Fruit fly (Drosophila melanogaster) whole organism, embryonic: Measurements from ENCODE around the gene CG13380.

Source experiments
- Ada2b ChIP-seq: fragments of 200-800 bp; sonication (Bioruptor generic); IDR thresholded peaks from 2 replicates; pipeline ENCODE4 v1.3.6; 2022; ENCODE audit warnings: missing biosample characterization, missing genetic modification characterization
- Adf1 ChIP-seq: fragments of 200-800 bp; sonication (Bioruptor generic); IDR thresholded peaks from 2 replicates; pipeline ENCODE4 v1.3.6; 2022; ENCODE audit warnings: missing biosample characterization, missing genetic modification characterization
- CG10267 ChIP-seq: fragments of 200-800 bp; sonication (Bioruptor generic); optimal IDR thresholded peaks from 2 replicates; lab custom pipeline; 2018; ENCODE audit warnings: missing biosample characterization, mild to moderate bottlenecking, missing genetic modification characterization, moderate library complexity
- CG11504 ChIP-seq: fragments of 200-800 bp; sonication (Bioruptor generic); optimal IDR thresholded peaks from 3 replicates; lab custom pipeline; 2019; ENCODE audit warnings: missing biosample characterization, mild to moderate bottlenecking, missing genetic modification characterization, moderate library complexity
- CG12391 ChIP-seq: fragments of 200-800 bp; sonication (Bioruptor generic); optimal IDR thresholded peaks from 3 replicates; lab custom pipeline; 2018; ENCODE audit warnings: missing biosample characterization, mild to moderate bottlenecking, missing genetic modification characterization, moderate library complexity
- CG12942 ChIP-seq: fragments of 200-800 bp; sonication (Bioruptor generic); optimal IDR thresholded peaks from 3 replicates; lab custom pipeline; 2016; ENCODE audit warnings: missing biosample characterization, missing genetic modification characterization
- CG14050 ChIP-seq: fragments of 200-800 bp; sonication (Bioruptor generic); IDR thresholded peaks from 3 replicates; pipeline ENCODE4 v1.3.6; 2022; ENCODE audit warnings: missing biosample characterization, missing genetic modification characterization
- CG17385 ChIP-seq: fragments of 200-800 bp; sonication (Bioruptor generic); optimal IDR thresholded peaks from 3 replicates; lab custom pipeline; 2018; ENCODE audit warnings: missing biosample characterization, mild to moderate bottlenecking, missing genetic modification characterization
- CG17568 ChIP-seq: fragments of 200-800 bp; sonication (Bioruptor generic); optimal IDR thresholded peaks from 2 replicates; lab custom pipeline; 2018; ENCODE audit warnings: missing biosample characterization, mild to moderate bottlenecking, missing genetic modification characterization, moderate library complexity
- CG17612 ChIP-seq: fragments of 200-800 bp; sonication (Bioruptor generic); IDR thresholded peaks from 2 replicates; pipeline ENCODE4 v1.3.6; 2022; ENCODE audit warnings: missing biosample characterization, missing genetic modification characterization
- CG1832 ChIP-seq: fragments of 200-800 bp; sonication (Bioruptor generic); optimal IDR thresholded peaks from 2 replicates; lab custom pipeline; 2017; ENCODE audit warnings: missing biosample characterization, mild to moderate bottlenecking, missing genetic modification characterization, inconsistent platforms
- CG18764 ChIP-seq: fragments of 200-800 bp; sonication (Bioruptor generic); optimal IDR thresholded peaks from 3 replicates; lab custom pipeline; 2016; ENCODE audit warnings: missing biosample characterization, missing genetic modification characterization
- CG2199 ChIP-seq: fragments of 200-800 bp; sonication (Bioruptor generic); IDR thresholded peaks from 3 replicates; pipeline ENCODE4 v1.3.6; 2022; ENCODE audit warnings: missing biosample characterization, missing genetic modification characterization
- CG6272 ChIP-seq: fragments of 200-800 bp; sonication (Bioruptor generic); IDR thresholded peaks from 2 replicates; pipeline ENCODE4 v1.3.6; 2022; ENCODE audit warnings: missing biosample characterization, missing genetic modification characterization
- CG7357 ChIP-seq: fragments of 200-800 bp; sonication (Bioruptor generic); IDR thresholded peaks from 3 replicates; pipeline ENCODE4 v1.3.6; 2022; ENCODE audit warnings: missing biosample characterization, missing genetic modification characterization
- CG7372 ChIP-seq: fragments of 200-800 bp; sonication (Bioruptor generic); IDR thresholded peaks from 2 replicates; pipeline ENCODE4 v1.3.6; 2022; ENCODE audit warnings: missing biosample characterization, missing genetic modification characterization
- CG7786 ChIP-seq: fragments of 200-800 bp; sonication (Bioruptor generic); optimal IDR thresholded peaks from 2 replicates; lab custom pipeline; 2016; ENCODE audit warnings: missing biosample characterization, missing genetic modification characterization
- CG8388 ChIP-seq: fragments of 200-800 bp; sonication (Bioruptor generic); optimal IDR thresholded peaks from 2 replicates; lab custom pipeline; 2019; ENCODE audit warnings: missing biosample characterization, mild to moderate bottlenecking, missing genetic modification characterization, moderate library complexity
- CTCF ChIP-seq: fragments of 200-800 bp; sonication (Bioruptor generic); optimal IDR thresholded peaks from 2 replicates; lab custom pipeline; 2017; ENCODE audit warnings: missing biosample characterization, mild to moderate bottlenecking, missing genetic modification characterization, moderate library complexity
- D ChIP-seq, 2 experiments: fragments of 200-800 bp in 1 of 2; fragments of >200 bp in 1 of 2; sonication (Bioruptor generic) in 1 of 2; optimal IDR thresholded peaks; 2 replicates in 1 of 2; 3 replicates in 1 of 2; lab custom pipeline; 2017; ENCODE audit warnings: mild to moderate bottlenecking in 1 of 2, missing biosample characterization in 1 of 2, missing genetic modification characterization in 1 of 2, missing genetic modification reagents in 1 of 2
- Dfd ChIP-seq, 2 experiments: fragments of >200 bp; optimal IDR thresholded peaks; 2 replicates each; lab custom pipeline; 2017; ENCODE audit warnings: missing biosample characterization in 2 of 2, missing genetic modification characterization in 2 of 2
- Dip3 ChIP-seq: fragments of 200-800 bp; sonication (Bioruptor generic); optimal IDR thresholded peaks from 3 replicates; lab custom pipeline; 2016; ENCODE audit warnings: missing biosample characterization, missing genetic modification characterization
- Ets65A ChIP-seq: fragments of 200-800 bp; sonication (Bioruptor generic); peaks from one replicate; lab custom pipeline; 2016; ENCODE audit warnings: missing biosample characterization, missing genetic modification characterization
- Hey ChIP-seq: fragments of 200-800 bp; sonication (Bioruptor generic); optimal IDR thresholded peaks from 3 replicates; lab custom pipeline; 2018; ENCODE audit warnings: missing biosample characterization, mild to moderate bottlenecking, missing genetic modification characterization
- Lhr ChIP-seq: fragments of 200-800 bp; sonication (Bioruptor generic); optimal IDR thresholded peaks from 3 replicates; lab custom pipeline; 2017; ENCODE audit warnings: mild to moderate bottlenecking, missing biosample characterization, missing genetic modification reagents, missing genetic modification characterization
- Med ChIP-seq: fragments of 200-800 bp; sonication (Bioruptor generic); peaks from one replicate; lab custom pipeline; 2016; ENCODE audit warnings: missing biosample characterization, missing genetic modification characterization, mild to moderate bottlenecking, inconsistent platforms, moderate library complexity
- Nf-YA ChIP-seq: fragments of 200-800 bp; sonication (Bioruptor generic); IDR thresholded peaks from 2 replicates; pipeline ENCODE4 v1.3.6; 2022; ENCODE audit warnings: missing biosample characterization, missing genetic modification characterization
- al ChIP-seq: fragments of 200-800 bp; sonication (Bioruptor generic); IDR thresholded peaks from 2 replicates; pipeline ENCODE4 v1.3.6; 2022; ENCODE audit warnings: missing biosample characterization, missing genetic modification characterization
- amos ChIP-seq: fragments of 200-800 bp; sonication (Bioruptor generic); IDR thresholded peaks from 2 replicates; pipeline ENCODE4 v1.3.6; 2022; ENCODE audit warnings: missing biosample characterization, missing genetic modification characterization; ENCODE audit not compliant: partially characterized antibody
- ap ChIP-seq: fragments of 200-800 bp; sonication (Bioruptor generic); IDR thresholded peaks from 2 replicates; pipeline ENCODE4 v1.3.6; 2022; ENCODE audit warnings: missing biosample characterization, missing genetic modification characterization
- cas ChIP-seq: fragments of 200-800 bp; sonication (Bioruptor generic); IDR thresholded peaks from 2 replicates; pipeline ENCODE4 v1.3.6; 2022; ENCODE audit warnings: missing biosample characterization, missing genetic modification characterization
- crol ChIP-seq: fragments of 200-800 bp; sonication (Bioruptor generic); IDR thresholded peaks from 2 replicates; pipeline ENCODE4 v1.3.6; 2022; ENCODE audit warnings: missing biosample characterization, missing genetic modification characterization
- esg ChIP-seq: fragments of 200-800 bp; sonication (Bioruptor generic); conservative IDR thresholded peaks from 2 replicates; pipeline ENCODE4 v1.3.6; 2022; ENCODE audit warnings: missing biosample characterization, missing genetic modification characterization
- fu2 ChIP-seq: fragments of 200-800 bp; sonication (Bioruptor generic); optimal IDR thresholded peaks from 2 replicates; lab custom pipeline; 2016; ENCODE audit warnings: missing biosample characterization, missing genetic modification characterization
- gce ChIP-seq: fragments of 200-800 bp; sonication (Bioruptor generic); IDR thresholded peaks from 3 replicates; pipeline ENCODE4 v1.3.6; 2022; ENCODE audit warnings: missing biosample characterization, missing genetic modification characterization
- gcm ChIP-seq: fragments of 200-800 bp; sonication (Bioruptor generic); optimal IDR thresholded peaks from 2 replicates; lab custom pipeline; 2019; ENCODE audit warnings: missing biosample characterization, mild to moderate bottlenecking, missing genetic modification characterization, moderate library complexity
- jigr1 ChIP-seq: fragments of 200-800 bp; sonication (Bioruptor generic); IDR thresholded peaks from 3 replicates; pipeline ENCODE4 v1.3.6; 2022; ENCODE audit warnings: missing biosample characterization, missing genetic modification characterization
- mirr ChIP-seq: fragments of 200-800 bp; sonication (Bioruptor generic); optimal IDR thresholded peaks from 3 replicates; lab custom pipeline; 2018; ENCODE audit warnings: missing biosample characterization, mild to moderate bottlenecking, missing genetic modification characterization
- mld ChIP-seq: fragments of 200-800 bp; sonication (Bioruptor generic); IDR thresholded peaks from 3 replicates; pipeline ENCODE4 v1.3.6; 2022; ENCODE audit warnings: missing biosample characterization, missing genetic modification characterization; ENCODE audit not compliant: partially characterized antibody
- otp ChIP-seq: fragments of 200-800 bp; sonication (Bioruptor generic); IDR thresholded peaks from 3 replicates; pipeline ENCODE4, ENCODE4 v1.3.6; 2022; ENCODE audit warnings: missing biosample characterization, missing genetic modification characterization
- pita ChIP-seq: fragments of 200-800 bp; sonication (Bioruptor generic); optimal IDR thresholded peaks from 2 replicates; lab custom pipeline; 2017; ENCODE audit warnings: missing biosample characterization, mild to moderate bottlenecking, missing genetic modification characterization
- sc ChIP-seq, 3 experiments: fragments of >200 bp in 2 of 3; fragments of 200-800 bp in 1 of 3; sonication (Bioruptor generic) in 1 of 3; optimal IDR thresholded peaks; 2 replicates in 2 of 3; 3 replicates in 1 of 3; lab custom pipeline; 2017; ENCODE audit warnings: mild to moderate bottlenecking in 1 of 3, missing biosample characterization in 1 of 3, missing genetic modification characterization in 1 of 3, missing genetic modification reagents in 1 of 3
- sens ChIP-seq: fragments of 200-800 bp; sonication (Bioruptor generic); peaks from one replicate; lab custom pipeline; 2016; ENCODE audit warnings: missing biosample characterization, missing genetic modification characterization
- sens-2 ChIP-seq: fragments of 200-800 bp; sonication (Bioruptor generic); IDR thresholded peaks from 2 replicates; pipeline ENCODE4 v1.3.6; 2022; ENCODE audit warnings: missing biosample characterization, missing genetic modification characterization
- sima ChIP-seq: fragments of 200-800 bp; sonication (Bioruptor generic); optimal IDR thresholded peaks from 2 replicates; lab custom pipeline; 2016; ENCODE audit warnings: missing biosample characterization, missing genetic modification characterization
- sna ChIP-seq: fragments of 200-800 bp; sonication (Bioruptor generic); IDR thresholded peaks from 2 replicates; pipeline ENCODE4 v1.3.6; 2022; ENCODE audit warnings: missing biosample characterization, missing genetic modification characterization; ENCODE audit not compliant: partially characterized antibody
- twi ChIP-seq: fragments of 200-800 bp; optimal IDR thresholded peaks from 2 replicates; lab custom pipeline; 2019; ENCODE audit warnings: missing biosample characterization, mild to moderate bottlenecking, missing genetic modification characterization, moderate library complexity
- unpg ChIP-seq: fragments of 200-800 bp; sonication (Bioruptor generic); optimal IDR thresholded peaks from 3 replicates; lab custom pipeline; 2018; ENCODE audit warnings: missing biosample characterization, mild to moderate bottlenecking, missing genetic modification characterization, moderate library complexity
- zfh2 ChIP-seq: fragments of 200-800 bp; sonication (Bioruptor generic); optimal IDR thresholded peaks from 2 replicates; lab custom pipeline; 2016; ENCODE audit warnings: missing biosample characterization, missing genetic modification characterization

CG13380 gene

DNA sequence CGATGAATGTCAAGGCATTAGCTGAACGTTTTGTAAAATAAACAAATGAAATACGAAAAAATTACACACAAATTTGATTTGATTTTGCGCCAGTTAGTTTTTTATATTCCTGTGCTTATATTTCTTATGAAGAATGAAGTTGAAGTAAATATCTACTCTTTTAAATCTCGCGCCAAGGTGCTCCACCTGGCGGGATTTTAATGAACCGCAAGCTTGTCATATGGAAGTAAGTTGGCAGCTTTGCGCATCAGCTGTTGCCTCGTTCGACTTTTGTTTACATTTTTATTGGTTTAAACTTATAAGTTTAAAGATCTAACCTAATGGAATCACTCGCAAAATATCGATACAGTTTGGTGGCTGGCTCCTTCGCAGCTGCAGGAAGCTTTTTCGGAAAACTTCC, 49.4 kb upstream of the CG13380 start, which contains the start of gene CG42495 (continued):
- TF ChIP-seq Lhr (GFP tag; lab: Kevin White, UChicago) (peak; percentile 22), CG10267 (peak; percentile 15), CG14050 (no peak), amos (GFP tag; lab: Robert Waterston, UW) (peak; percentile 21; the same call in 1 of the 2 replicates)

DNA sequence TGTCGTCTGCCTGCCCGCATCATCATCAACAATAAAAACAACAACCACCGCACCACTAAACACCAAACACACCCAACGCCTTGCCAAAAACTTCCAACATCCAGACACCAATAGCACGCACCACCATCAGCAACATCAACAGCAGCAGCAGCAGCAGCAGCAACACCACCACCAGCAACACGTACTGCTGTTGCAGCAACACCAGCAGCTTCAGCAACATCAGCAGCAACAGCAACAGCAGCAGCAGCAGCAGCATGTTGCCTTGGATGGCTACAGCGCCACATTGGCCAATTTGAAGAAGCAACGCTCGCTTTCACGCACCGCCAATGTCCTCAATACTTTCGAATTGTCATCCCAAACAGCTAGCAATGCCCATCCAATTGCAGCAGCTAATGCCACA, 47.9 kb upstream of the CG13380 start:
- TF ChIP-seq Med (GFP tag; lab: Kevin White, UChicago) = peak; percentile 16
- no peak for TF ChIP-seq mirr (GFP tag; lab: Kevin White, UChicago)
- no peak for TF ChIP-seq unpg
- peak in 1 of 2 experiments; percentile 35 for TF ChIP-seq Dfd (GFP tag; optimal IDR thresholded peaks at IDR 0.05; lab: Kevin White, UChicago)
- 0 out of 3 replicates have a peak, but pooled peaks have one; percentile 38 for TF ChIP-seq CG2199 (GFP tag; lab: Robert Waterston, UW)
- peak; percentile 7 for TF ChIP-seq CTCF (GFP tag; lab: Kevin White, UChicago)
- 0 out of 2 replicates have a peak, but pooled peaks have one; percentile 18 for TF ChIP-seq sna (GFP tag; lab: Robert Waterston, UW)
- no peak for TF ChIP-seq cas (GFP tag; lab: Robert Waterston, UW)
- no peak for TF ChIP-seq CG12942
- TF ChIP-seq CG11504 (tag; lab: Kevin White, UChicago) = peak; percentile 99
- TF ChIP-seq otp (GFP tag; lab: Robert Waterston, UW) = no peak
- no peak for TF ChIP-seq twi
- TF ChIP-seq gcm (GFP tag; lab: Kevin White, UChicago) = peak; percentile 54
- peak; percentile 17; the same call in 1 of the 2 replicates for TF ChIP-seq Adf1 (GFP tag; lab: Robert Waterston, UW)
- TF ChIP-seq CG8388 (GFP tag; lab: Kevin White, UChicago) = no peak

DNA sequence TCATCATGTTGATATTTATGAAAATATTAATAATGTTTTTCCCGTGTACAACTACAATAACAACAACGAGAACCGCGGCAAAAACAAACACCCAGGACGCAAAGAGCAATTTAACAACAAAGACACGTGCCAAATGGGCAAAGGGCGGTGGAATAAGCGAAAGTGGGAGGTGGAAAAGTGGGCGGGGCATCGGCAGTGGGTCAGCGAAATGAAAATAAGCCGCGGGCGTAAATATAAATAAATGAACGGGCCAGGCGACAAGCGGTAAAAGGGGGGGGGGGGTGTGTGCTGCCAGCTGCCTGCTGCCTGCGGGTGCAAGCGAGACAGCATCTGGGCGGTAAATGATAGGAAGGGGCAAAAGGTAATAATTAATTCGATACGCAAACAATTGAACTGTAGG, 36.0 kb upstream of the CG13380 start:
- TF ChIP-seq Ada2b (GFP tag; lab: Robert Waterston, UW) (0 out of 2 replicates have a peak, but pooled peaks have one; percentile 16), CG7372 (no peak), CG17385 (GFP tag; lab: Kevin White, UChicago) (no peak), CTCF (GFP tag; lab: Kevin White, UChicago) (no peak), ap (GFP tag; lab: Robert Waterston, UW) (no peak), al (GFP tag; lab: Robert Waterston, UW) (no peak), Nf-YA (no peak), CG17568 (GFP tag; lab: Kevin White, UChicago) (no peak), sc (optimal IDR thresholded peaks at IDR 0.05; lab: Kevin White, UChicago) (no peak), sc (GFP tag; optimal IDR thresholded peaks at IDR 0.05; lab: Kevin White, UChicago) (no peak), pita (no peak), CG7357 (GFP tag; lab: Robert Waterston, UW) (0 out of 3 replicates have a peak, but pooled peaks have one; percentile 8), CG1832 (GFP tag; lab: Kevin White, UChicago) (peak; percentile 37), sens-2 (GFP tag; lab: Robert Waterston, UW) (no peak), CG6272 (no peak), gce (GFP tag; lab: Robert Waterston, UW) (no peak), otp (GFP tag; lab: Robert Waterston, UW) (no peak), CG7786 (GFP tag; lab: Kevin White, UChicago) (no peak), Hey (tag; lab: Kevin White, UChicago) (peak; percentile 70), jigr1 (no peak), Ets65A (GFP tag; lab: Kevin White, UChicago) (peak; percentile 54), esg (GFP tag; lab: Robert Waterston, UW) (no peak), sens (GFP tag; lab: Kevin White, UChicago) (peak; percentile 75), mld (GFP tag; lab: Robert Waterston, UW) (no peak), Dip3 (GFP tag; lab: Kevin White, UChicago) (no peak), CG12391 (no peak), CG18764 (no peak), D (optimal IDR thresholded peaks at IDR 0.05; lab: Kevin White, UChicago) (no peak), D (GFP tag; optimal IDR thresholded peaks at IDR 0.05; lab: Kevin White, UChicago) (no peak), crol (GFP tag; lab: Robert Waterston, UW) (peak; percentile 61), CG17612 (no peak), zfh2 (GFP tag; lab: Kevin White, UChicago) (no peak), fu2 (GFP tag; lab: Kevin White, UChicago) (no peak), sima (GFP tag; lab: Kevin White, UChicago) (no peak)
